Worm (Caenorhabditis elegans) whole organism, L4 larva: Measurements from ENCODE around the gene hch-1.

Experiments used
- D1046.2 ChIP-seq: fragments of 200-800 bp; sonication (Bioruptor generic); IDR thresholded peaks from 2 replicates; pipeline ENCODE4 v1.3.6; 2022; ENCODE audit warnings: missing genetic modification characterization, missing compliant biosample characterization
- F37D6.2 ChIP-seq: sonication (generic microtip); optimal IDR thresholded peaks from 2 replicates; lab custom pipeline; 2016; ENCODE audit warnings: mild to moderate bottlenecking, missing genetic modification characterization, missing compliant biosample characterization
- Y48G9A.11 ChIP-seq: fragments of 200-800 bp; sonication (Bioruptor generic); IDR thresholded peaks from 2 replicates; pipeline ENCODE4 v1.3.6; 2022; ENCODE audit warnings: missing genetic modification reagents, missing genetic modification characterization, missing compliant biosample characterization
- Y5F2A.4 ChIP-seq: fragments of 200-800 bp; sonication (Bioruptor generic); optimal IDR thresholded peaks from 2 replicates; lab custom pipeline; 2018; ENCODE audit warnings: mild to moderate bottlenecking, missing genetic modification characterization, missing compliant biosample characterization
- Y75B8A.6 ChIP-seq: fragments of 200-800 bp; sonication (Bioruptor generic); IDR thresholded peaks from 2 replicates; pipeline ENCODE4 v1.3.6; 2022; ENCODE audit warnings: missing genetic modification reagents, missing genetic modification characterization, missing compliant biosample characterization
- aha-1 ChIP-seq: fragments of 150-350 bp; peaks from one replicate; lab custom pipeline; 2014; ENCODE audit warnings: missing biosample characterization, missing genetic modification characterization
- arid-1 ChIP-seq: fragments of 200-800 bp; sonication (Bioruptor generic); conservative IDR thresholded peaks from 2 replicates; pipeline ENCODE4 v1.3.6; 2022; ENCODE audit warnings: missing genetic modification reagents, missing genetic modification characterization, missing compliant biosample characterization
- ceh-32 ChIP-seq: sonication (generic microtip); optimal IDR thresholded peaks from 2 replicates; lab custom pipeline; 2016; ENCODE audit warnings: mild to moderate bottlenecking, missing genetic modification characterization, missing compliant biosample characterization; ENCODE audit not compliant: poor library complexity
- ceh-62 ChIP-seq: sonication (generic microtip); optimal IDR thresholded peaks from 2 replicates; lab custom pipeline; 2017; ENCODE audit warnings: missing biosample characterization, missing genetic modification characterization
- ceh-82 ChIP-seq: sonication (generic microtip); optimal IDR thresholded peaks from 2 replicates; lab custom pipeline; 2017; ENCODE audit warnings: missing biosample characterization, missing genetic modification characterization
- ces-1 ChIP-seq: fragments of 150-350 bp; sonication (generic microtip); optimal IDR thresholded peaks from 4 replicates; lab custom pipeline; 2014; ENCODE audit warnings: missing biosample characterization, missing genetic modification reagents, missing genetic modification characterization
- cey-2 ChIP-seq: sonication (generic microtip); optimal IDR thresholded peaks from 3 replicates; lab custom pipeline; 2017; ENCODE audit warnings: missing genetic modification characterization, mild to moderate bottlenecking, missing compliant biosample characterization, antibody characterized with exemption, borderline replicate concordance; ENCODE audit not compliant: insufficient read depth
- daf-16 ChIP-seq, 3 experiments: sonication (generic microtip); optimal IDR thresholded peaks; 2 replicates each; lab custom pipeline; 2016 to 2017; ENCODE audit warnings: missing genetic modification characterization in 3 of 3, missing genetic modification reagents in 3 of 3, mild to moderate bottlenecking in 2 of 3, missing compliant biosample characterization in 2 of 3, missing biosample characterization in 1 of 3, moderate library complexity in 1 of 3
- daf-19 ChIP-seq: fragments of 200-800 bp; sonication (Bioruptor generic); conservative IDR thresholded peaks from 2 replicates; pipeline ENCODE4 v1.3.6; 2022; ENCODE audit warnings: missing genetic modification characterization, missing compliant biosample characterization
- dmd-6 ChIP-seq: fragments of 200-800 bp; sonication (Bioruptor generic); IDR thresholded peaks from 2 replicates; pipeline ENCODE4 v1.3.6; 2022; ENCODE audit warnings: missing genetic modification reagents, missing genetic modification characterization, missing compliant biosample characterization
- dpl-1 ChIP-seq: fragments of 150-350 bp; optimal IDR thresholded peaks from 2 replicates; lab custom pipeline; 2014; ENCODE audit warnings: missing biosample characterization, missing genetic modification reagents, missing genetic modification characterization
- dve-1 ChIP-seq: sonication (generic microtip); optimal IDR thresholded peaks from 2 replicates; lab custom pipeline; 2017; ENCODE audit warnings: antibody characterized with exemption, mild to moderate bottlenecking, missing genetic modification characterization, missing compliant biosample characterization; ENCODE audit not compliant: insufficient read depth
- fos-1 ChIP-seq: fragments of 150-350 bp; optimal IDR thresholded peaks from 2 replicates; lab custom pipeline; 2014; ENCODE audit warnings: missing biosample characterization, missing genetic modification characterization
- gei-8 ChIP-seq: fragments of 200-800 bp; sonication (Bioruptor generic); optimal IDR thresholded peaks from 2 replicates; lab custom pipeline; 2018; ENCODE audit warnings: mild to moderate bottlenecking, missing genetic modification characterization, missing compliant biosample characterization
- hif-1 ChIP-seq, 2 experiments: sonication (generic microtip); optimal IDR thresholded peaks; 2 replicates each; lab custom pipeline; 2016 to 2017; ENCODE audit warnings: missing compliant biosample characterization in 2 of 2, missing genetic modification characterization in 2 of 2, missing genetic modification reagents in 2 of 2, missing genotype in 2 of 2, mild to moderate bottlenecking in 1 of 2
- hlh-11 ChIP-seq: fragments of 200-800 bp; sonication (Bioruptor generic); optimal IDR thresholded peaks from 2 replicates; lab custom pipeline; 2018; ENCODE audit warnings: mild to moderate bottlenecking, missing genetic modification characterization, missing compliant biosample characterization
- hlh-30 ChIP-seq: sonication (generic microtip); optimal IDR thresholded peaks from 2 replicates; lab custom pipeline; 2017; ENCODE audit warnings: antibody characterized with exemption, mild to moderate bottlenecking, missing genetic modification characterization, missing compliant biosample characterization; ENCODE audit not compliant: insufficient read depth
- lin-29 ChIP-seq: fragments of 200-800 bp; sonication (Bioruptor generic); IDR thresholded peaks from 2 replicates; pipeline ENCODE4 v1.3.6; 2022; ENCODE audit warnings: missing genetic modification reagents, missing genetic modification characterization, missing compliant biosample characterization
- lsy-2 ChIP-seq, 2 experiments: fragments of 150-350 bp in 1 of 2; sonication (generic microtip) in 1 of 2; optimal IDR thresholded peaks; 2 replicates each; lab custom pipeline; 2014 to 2017; ENCODE audit warnings: missing biosample characterization in 2 of 2, missing genetic modification characterization in 2 of 2
- mdl-1 ChIP-seq, 2 experiments: fragments of 150-350 bp in 1 of 2; sonication (generic microtip) in 1 of 2; optimal IDR thresholded peaks; 2 replicates each; lab custom pipeline; 2014 to 2017; ENCODE audit warnings: missing biosample characterization in 2 of 2, missing genetic modification characterization in 2 of 2
- mes-2 ChIP-seq: sonication (generic microtip); optimal IDR thresholded peaks from 2 replicates; lab custom pipeline; 2016; ENCODE audit warnings: missing genotype, mild to moderate bottlenecking, missing genetic modification characterization, missing compliant biosample characterization; ENCODE audit not compliant: poor library complexity, severe bottlenecking
- mxl-3 ChIP-seq: fragments of 200-800 bp; sonication (Bioruptor generic); optimal IDR thresholded peaks from 2 replicates; lab custom pipeline; 2018; ENCODE audit warnings: mild to moderate bottlenecking, missing genetic modification characterization, missing compliant biosample characterization
- nhr-10 ChIP-seq: fragments of 150-350 bp; optimal IDR thresholded peaks from 2 replicates; lab custom pipeline; 2014; ENCODE audit warnings: missing biosample characterization, missing genetic modification characterization
- nhr-102 ChIP-seq: sonication (generic microtip); optimal IDR thresholded peaks from 2 replicates; lab custom pipeline; 2016; ENCODE audit warnings: mild to moderate bottlenecking, missing genetic modification characterization, moderate library complexity, missing compliant biosample characterization
- nhr-25 ChIP-seq: sonication (generic microtip); optimal IDR thresholded peaks from 2 replicates; lab custom pipeline; 2017; ENCODE audit warnings: missing genetic modification characterization, mild to moderate bottlenecking, missing compliant biosample characterization, antibody characterized with exemption, moderate library complexity, borderline replicate concordance; ENCODE audit not compliant: insufficient read depth
- nhr-28 ChIP-seq: fragments of 150-350 bp; optimal IDR thresholded peaks from 2 replicates; lab custom pipeline; 2014; ENCODE audit warnings: missing biosample characterization, missing genetic modification characterization
- nhr-41 ChIP-seq: fragments of 200-800 bp; sonication (Bioruptor generic); IDR thresholded peaks from 2 replicates; pipeline ENCODE4 v1.3.6; 2022; ENCODE audit warnings: missing genetic modification reagents, missing genetic modification characterization, missing compliant biosample characterization
- nhr-48 ChIP-seq: sonication (generic microtip); optimal IDR thresholded peaks from 2 replicates; lab custom pipeline; 2016; ENCODE audit warnings: mild to moderate bottlenecking, missing genetic modification characterization, missing compliant biosample characterization
- pha-4 ChIP-seq, 2 experiments: fragments of 150-350 bp in 1 of 2; fragments of 200-800 bp in 1 of 2; sonication (Bioruptor generic) in 1 of 2; IDR thresholded peaks in 1 of 2; optimal IDR thresholded peaks in 1 of 2; 2 replicates each; pipeline versions ENCODE4 v1.3.6 to Lab custom; 2014 to 2022; ENCODE audit warnings: missing genetic modification characterization in 2 of 2, missing genetic modification reagents in 2 of 2, missing biosample characterization in 1 of 2, missing compliant biosample characterization in 1 of 2
- php-3 ChIP-seq: fragments of 200-800 bp; sonication (Bioruptor generic); IDR thresholded peaks from 2 replicates; pipeline ENCODE4 v1.3.6; 2022; ENCODE audit warnings: missing genetic modification reagents, missing genetic modification characterization, missing compliant biosample characterization
- pqm-1 ChIP-seq: sonication (generic microtip); optimal IDR thresholded peaks from 2 replicates; lab custom pipeline; 2017; ENCODE audit warnings: missing biosample characterization, missing genetic modification characterization
- rbr-2 ChIP-seq: sonication (generic microtip); optimal IDR thresholded peaks from 2 replicates; lab custom pipeline; 2016; ENCODE audit warnings: missing genotype, missing genetic modification characterization, missing compliant biosample characterization
- sdz-12 ChIP-seq: fragments of 200-800 bp; sonication (Bioruptor generic); optimal IDR thresholded peaks from 2 replicates; lab custom pipeline; 2018; ENCODE audit warnings: mild to moderate bottlenecking, missing genetic modification characterization, missing compliant biosample characterization
- skn-1 ChIP-seq: fragments of 150-350 bp; optimal IDR thresholded peaks from 2 replicates; lab custom pipeline; 2014; ENCODE audit warnings: missing biosample characterization, missing genetic modification characterization
- snpc-4 ChIP-seq: fragments of 150-350 bp; optimal IDR thresholded peaks from 2 replicates; lab custom pipeline; 2014; ENCODE audit warnings: missing biosample characterization, missing genetic modification characterization
- unc-62 ChIP-seq, 3 experiments: fragments of 150-350 bp in 1 of 3; sonication (generic microtip); optimal IDR thresholded peaks in 2 of 3; peaks in 1 of 3; 1 replicate in 1 of 3; 2 replicates in 2 of 3; lab custom pipeline; 2014 to 2017; ENCODE audit warnings: missing biosample characterization in 3 of 3, missing genetic modification characterization in 3 of 3, missing genetic modification reagents in 3 of 3, missing genotype in 1 of 3
- zip-11 ChIP-seq: fragments of 200-800 bp; sonication (Bioruptor generic); IDR thresholded peaks from 2 replicates; pipeline ENCODE4 v1.3.6; 2022; ENCODE audit warnings: missing genetic modification characterization, missing compliant biosample characterization
- ztf-7 ChIP-seq: fragments of 150-350 bp; optimal IDR thresholded peaks from 2 replicates; lab custom pipeline; 2014; ENCODE audit warnings: missing biosample characterization, missing genetic modification characterization

The hch-1 gene

DNA sequence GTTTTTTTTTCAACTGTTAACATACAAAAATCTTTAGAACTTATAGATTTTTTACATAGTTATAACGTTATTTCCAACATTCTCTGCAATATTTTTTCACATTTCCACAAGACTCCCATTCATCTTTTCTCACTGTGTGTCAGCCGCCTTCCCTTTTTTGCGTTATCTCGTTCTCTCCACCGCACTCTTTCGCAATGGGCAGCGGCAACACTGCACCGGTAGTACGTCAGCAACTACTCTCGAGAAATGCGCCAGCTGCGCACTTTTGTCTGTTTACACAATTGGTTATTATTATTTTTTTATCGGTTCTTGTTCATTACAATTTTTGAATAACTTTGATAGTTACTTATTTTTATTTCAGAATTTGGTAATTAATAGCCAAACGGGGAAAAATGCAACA lies 47.2 kb upstream of the hch-1 start, which contains the start of gene C05G5.2 (continued):
- TF ChIP-seq Y5F2A.4 (GFP tag; lab: Kevin White, UChicago) (no peak), ceh-32 (no peak), mxl-3 (GFP tag; lab: Kevin White, UChicago) (peak; percentile 97), dpl-1 (GFP tag; lab: Kevin White, UChicago) (peak; percentile 77), dmd-6 (peak; percentile 92), nhr-10 (tag; lab: Kevin White, UChicago) (no peak), rbr-2 (tag; lab: Kevin White, UChicago) (peak; percentile 91)
- TF ChIP-seq, all 104 proteins: peak for 49

DNA sequence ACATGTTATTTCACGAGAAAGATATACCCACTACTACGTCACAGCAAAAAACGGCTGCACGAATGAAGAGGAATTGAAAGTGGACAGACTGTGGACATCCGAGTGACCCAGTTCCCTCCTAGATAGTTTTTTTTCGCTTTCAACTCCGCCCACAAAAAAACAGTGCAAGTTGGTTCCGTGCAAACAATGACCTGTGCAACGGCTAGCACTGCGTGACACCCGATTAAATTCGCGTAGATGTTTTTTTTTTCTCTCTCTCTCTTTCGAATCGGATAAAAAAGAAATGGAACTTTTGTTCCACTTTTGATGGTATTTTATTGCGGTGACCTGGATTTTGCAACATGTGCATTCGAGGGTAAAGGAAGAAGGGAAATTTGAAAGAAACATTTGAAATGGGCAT lies 45.4 kb upstream of the hch-1 start:
- TF ChIP-seq pha-4 (GFP tag; IDR thresholded peaks at IDR 0.05; lab: Robert Waterston, UW) (no peak), pha-4 (tag; optimal IDR thresholded peaks at IDR 0.05; lab: Kevin White, UChicago) (peak; percentile 89), hlh-30 (tag; lab: Kevin White, UChicago) (peak; percentile 10), nhr-25 (tag; lab: Kevin White, UChicago) (peak; percentile 6), hlh-11 (tag; lab: Kevin White, UChicago) (peak; percentile 46), nhr-28 (tag; lab: Kevin White, UChicago) (peak; percentile 1), F37D6.2 (tag; lab: Kevin White, UChicago) (no peak)

DNA sequence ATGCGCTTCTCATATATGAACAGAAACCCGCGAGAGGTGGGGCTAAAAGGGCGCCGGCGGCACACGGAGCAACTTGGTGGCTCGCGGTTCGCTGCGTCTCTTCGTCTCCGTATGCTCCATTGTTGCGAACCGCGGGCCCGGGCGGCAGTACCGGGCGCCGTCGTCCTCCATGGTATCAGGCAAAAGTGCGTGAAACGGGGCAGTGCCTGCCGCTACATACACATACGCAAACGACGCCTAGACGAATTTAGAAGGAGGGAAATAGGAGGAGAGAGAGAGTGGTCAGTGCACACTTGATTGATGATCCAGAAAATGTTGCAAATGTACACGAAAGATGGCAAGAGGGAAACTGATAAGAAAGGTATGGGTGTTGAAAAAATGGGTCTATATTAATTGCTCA lies 44.7 kb upstream of the hch-1 start:
- TF ChIP-seq Y75B8A.6 (GFP tag; lab: Robert Waterston, UW) (no peak), daf-16 (GFP tag; optimal IDR thresholded peaks at IDR 0.05; lab: Kevin White, UChicago) (peak in 1 of 2 experiments; percentile 39), daf-16 (tag; optimal IDR thresholded peaks at IDR 0.05; lab: Kevin White, UChicago) (peak; percentile 82), hif-1 (tag; optimal IDR thresholded peaks at IDR 0.05; lab: Kevin White, UChicago) (peak in 1 of 2 experiments; percentile 56), Y48G9A.11 (GFP tag; lab: Robert Waterston, UW) (no peak), dve-1 (tag; lab: Kevin White, UChicago) (peak; percentile 21), ceh-82 (tag; lab: Kevin White, UChicago) (no peak), fos-1 (tag; lab: Kevin White, UChicago) (no peak), D1046.2 (GFP tag; lab: Robert Waterston, UW) (peak; percentile 50; the same call in 1 of the 2 replicates), php-3 (GFP tag; lab: Robert Waterston, UW) (peak; percentile 70), daf-19 (GFP tag; lab: Robert Waterston, UW) (no peak), zip-11 (GFP tag; lab: Robert Waterston, UW) (no peak), rbr-2 (tag; lab: Kevin White, UChicago) (peak; percentile 36), mdl-1 (tag; optimal IDR thresholded peaks at IDR 0.05; lab: Kevin White, UChicago) (peak in 1 of 2 experiments; percentile 40), gei-8 (GFP tag; lab: Kevin White, UChicago) (no peak), dmd-6 (0 out of 2 replicates have a peak, but pooled peaks have one; percentile 20), nhr-10 (tag; lab: Kevin White, UChicago) (no peak), mes-2 (tag; lab: Kevin White, UChicago) (peak; percentile 6), snpc-4 (tag; lab: Kevin White, UChicago) (no peak), aha-1 (tag; lab: Kevin White, UChicago) (peak; percentile 24), ceh-62 (tag; lab: Kevin White, UChicago) (no peak), sdz-12 (GFP tag; lab: Kevin White, UChicago) (no peak), lin-29 (GFP tag; lab: Robert Waterston, UW) (no peak), skn-1 (no peak), pqm-1 (tag; lab: Kevin White, UChicago) (peak; percentile 22), cey-2 (no peak), nhr-25 (tag; lab: Kevin White, UChicago) (no peak), Y5F2A.4 (GFP tag; lab: Kevin White, UChicago) (no peak), arid-1 (GFP tag; lab: Robert Waterston, UW) (peak; percentile 43; the same call in 1 of the 2 replicates), nhr-102 (tag; lab: Kevin White, UChicago) (no peak), ces-1 (GFP tag; lab: Kevin White, UChicago) (no peak), ceh-32 (peak; percentile 8), nhr-41 (GFP tag; lab: Robert Waterston, UW) (no peak), lsy-2 (tag; optimal IDR thresholded peaks at IDR 0.05; lab: Kevin White, UChicago) (peak in 1 of 2 experiments; percentile 3), unc-62 (GFP tag; optimal IDR thresholded peaks at IDR 0.05 in 1 of 2; lab: Kevin White, UChicago) (no peak), unc-62 (tag; optimal IDR thresholded peaks at IDR 0.05; lab: Kevin White, UChicago) (no peak), ztf-7 (tag; lab: Kevin White, UChicago) (peak; percentile 11), nhr-48 (tag; lab: Kevin White, UChicago) (peak; percentile 41)
